Worm (Caenorhabditis elegans): Measurements from ENCODE around the gene gcy-9.

Gene gcy-9

DNA sequence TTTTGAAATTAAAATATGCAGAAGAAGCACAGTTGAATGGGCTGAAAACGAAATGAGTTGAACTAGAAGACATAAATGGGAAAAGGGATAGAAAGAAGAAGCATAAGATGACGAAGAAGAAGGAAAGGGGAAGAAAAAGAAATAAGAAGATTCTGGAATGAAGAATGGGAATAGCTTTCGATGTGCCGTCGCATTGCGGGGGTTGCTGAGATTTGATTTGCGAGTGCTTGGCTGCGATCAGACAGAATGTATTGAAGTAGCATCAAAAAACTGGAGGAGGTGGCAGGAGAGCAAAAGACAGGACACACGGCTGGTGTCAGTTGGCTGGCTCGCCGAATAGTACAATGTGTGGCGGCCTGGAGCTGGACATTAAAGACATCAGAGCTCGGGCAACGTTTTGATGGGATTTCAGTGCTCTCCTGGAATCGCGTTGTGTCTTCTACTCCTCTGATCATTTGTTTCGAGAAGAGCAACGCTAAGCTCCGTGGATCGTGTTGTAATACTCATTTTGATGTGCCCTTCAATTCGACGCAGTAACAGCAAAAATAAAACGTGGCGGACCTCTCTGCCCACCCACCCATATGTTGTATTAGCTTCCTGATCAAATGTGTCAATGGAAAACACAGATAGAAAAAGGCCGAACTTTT, 41.6 kb upstream of the gcy-9 start:
- TF ChIP-seq egl-5 (tag; optimal IDR thresholded peaks at IDR 0.05): peak; percentile 0
- no peak for TF ChIP-seq ceh-9 (tag; optimal IDR thresholded peaks at IDR 0.05)
- TF ChIP-seq fkh-10 (GFP tag; optimal IDR thresholded peaks at IDR 0.05): peak; percentile 20
- TF ChIP-seq nfya-1 (tag; optimal IDR thresholded peaks at IDR 0.05; ENCODE audit: insufficient read depth): peak; percentile 34
- peak; percentile 22 for TF ChIP-seq lin-39 (tag; optimal IDR thresholded peaks at IDR 0.05)
- no peak for TF ChIP-seq daf-12 (tag; optimal IDR thresholded peaks at IDR 0.05)
- TF ChIP-seq R02D3.7 (tag; optimal IDR thresholded peaks at IDR 0.05): no peak

DNA sequence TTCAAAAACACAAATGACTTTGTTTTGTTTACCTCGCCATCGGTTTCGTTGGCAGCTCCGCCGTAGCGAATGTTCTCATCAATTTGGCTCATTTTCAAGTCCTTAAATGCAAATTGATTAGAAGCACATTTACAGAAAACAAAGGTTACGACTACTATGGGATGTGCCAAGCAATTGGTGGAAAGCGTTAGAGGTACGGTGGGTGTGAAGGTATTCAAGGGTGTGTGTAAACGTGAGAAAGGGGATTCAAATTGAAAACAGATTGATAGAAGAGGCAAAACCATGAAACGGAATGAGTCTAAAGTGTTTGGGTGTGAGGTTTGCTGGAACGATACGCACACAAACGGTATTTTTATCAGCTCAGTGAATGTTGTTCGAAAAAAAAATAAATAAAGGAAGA, 39.7 kb upstream of the gcy-9 start, which contains the start of gene tni-1:
Gene tni-1, minus strand, starts transcription at position 101 of the 400 bp plus-strand sequence.
- TF ChIP-seq fkh-10 (GFP tag; optimal IDR thresholded peaks at IDR 0.05) (no peak), nhr-67 (tag; optimal IDR thresholded peaks at IDR 0.05) (no peak)

DNA sequence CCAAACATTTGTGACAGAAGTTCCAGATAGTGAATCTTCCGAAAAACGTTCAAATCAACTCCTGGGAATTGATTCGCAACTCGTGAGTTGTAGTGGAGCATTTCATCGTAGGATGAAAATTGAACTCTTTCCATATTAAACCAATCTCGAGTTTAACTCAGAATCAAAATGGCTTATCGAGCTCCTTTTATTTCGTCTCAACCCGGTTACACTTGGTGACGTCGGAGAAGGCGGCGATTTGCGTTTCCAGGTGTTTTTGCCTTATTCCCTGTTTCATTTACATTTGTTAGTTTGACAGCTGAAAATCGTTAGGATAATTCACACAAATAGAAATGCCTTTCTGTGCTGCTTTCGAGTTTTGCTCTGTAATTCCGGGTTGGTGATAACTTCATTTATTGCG, 37.8 kb upstream of the gcy-9 start, which contains the start of gene F42E11.3:
Gene F42E11.3, minus strand, starts transcription at position 101 of the 400 bp plus-strand sequence.
- TF ChIP-seq pqm-1 (tag; optimal IDR thresholded peaks at IDR 0.05) (no peak), ceh-82 (tag; optimal IDR thresholded peaks at IDR 0.05) (no peak), fkh-2 (tag; optimal IDR thresholded peaks at IDR 0.05) (no peak), nhr-12 (tag; optimal IDR thresholded peaks at IDR 0.05) (no peak), fkh-10 (GFP tag; optimal IDR thresholded peaks at IDR 0.05) (no peak), ama-1 (optimal IDR thresholded peaks at IDR 0.05) (no peak), eor-1 (tag; optimal IDR thresholded peaks at IDR 0.05) (no peak), nhr-77 (tag; optimal IDR thresholded peaks at IDR 0.05) (no peak), ceh-9 (tag; optimal IDR thresholded peaks at IDR 0.05) (no peak), aly-2 (tag; optimal IDR thresholded peaks at IDR 0.05) (no peak), ZK546.5 (tag; optimal IDR thresholded peaks at IDR 0.05) (no peak), ceh-28 (tag; optimal IDR thresholded peaks at IDR 0.05) (no peak), nhr-237 (tag; optimal IDR thresholded peaks at IDR 0.05) (no peak), daf-12 (tag; optimal IDR thresholded peaks at IDR 0.05) (no peak), ztf-11 (tag; optimal IDR thresholded peaks at IDR 0.05) (no peak), lin-15B (tag; optimal IDR thresholded peaks at IDR 0.05) (no peak), unc-62 (GFP tag; optimal IDR thresholded peaks at IDR 0.05) (no peak), snpc-4 (tag; optimal IDR thresholded peaks at IDR 0.05) (no peak)

DNA sequence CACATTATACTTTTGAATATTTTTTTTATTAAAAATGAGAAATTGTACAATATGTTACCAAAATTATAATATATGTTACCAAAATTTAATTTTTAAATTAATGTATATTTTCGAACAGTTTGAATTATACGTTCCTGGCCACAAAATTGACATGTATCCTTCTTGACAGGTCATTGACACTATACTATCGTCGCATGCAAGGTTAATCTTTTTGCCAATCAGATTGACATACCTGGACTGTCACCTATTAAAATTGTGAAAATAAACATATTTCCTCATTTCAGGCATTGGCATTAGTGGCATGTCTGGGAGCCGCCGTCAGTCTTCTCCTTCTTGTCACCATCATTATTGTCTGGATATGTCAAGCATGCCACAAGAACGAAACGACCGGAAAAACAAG, 32.4 kb upstream of the gcy-9 start:
- TF ChIP-seq nhr-76 (tag; optimal IDR thresholded peaks at IDR 0.05): no peak
- TF ChIP-seq elt-2 (tag; optimal IDR thresholded peaks at IDR 0.05): no peak
- TF ChIP-seq unc-62 (GFP tag; optimal IDR thresholded peaks at IDR 0.05): no peak
- TF ChIP-seq ztf-4 (tag; optimal IDR thresholded peaks at IDR 0.05): no peak
- TF ChIP-seq pha-4 (tag; optimal IDR thresholded peaks at IDR 0.05): no peak
- no peak for TF ChIP-seq nfya-1 (tag; optimal IDR thresholded peaks at IDR 0.05; ENCODE audit: insufficient read depth)
- TF ChIP-seq egl-5 (tag; optimal IDR thresholded peaks at IDR 0.05): no peak
- no peak for TF ChIP-seq nhr-237 (tag; optimal IDR thresholded peaks at IDR 0.05)
- no peak for TF ChIP-seq elt-3 (tag; optimal IDR thresholded peaks at IDR 0.05)

DNA sequence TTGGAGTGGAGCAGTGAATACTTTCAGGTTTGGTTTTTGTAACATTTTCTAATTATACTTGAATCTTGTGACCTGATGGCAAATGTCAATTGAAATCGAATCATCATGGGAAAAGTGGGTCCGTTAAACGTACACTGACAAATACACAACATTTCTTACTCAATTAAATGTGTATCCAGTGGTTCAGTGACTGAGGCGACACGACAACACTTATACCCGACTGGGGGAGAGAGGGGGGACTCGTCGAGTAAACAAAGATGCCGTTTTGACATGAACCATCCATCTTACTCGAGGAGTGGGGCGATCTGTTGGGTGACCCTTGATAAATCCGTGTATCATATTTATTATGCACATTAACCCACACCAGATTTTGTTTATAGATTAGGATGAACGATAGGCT, 31.2 kb upstream of the gcy-9 start:
- TF ChIP-seq daf-12 (tag; optimal IDR thresholded peaks at IDR 0.05) (no peak), pqm-1 (tag; optimal IDR thresholded peaks at IDR 0.05) (no peak), aly-2 (tag; optimal IDR thresholded peaks at IDR 0.05) (no peak), eor-1 (tag; optimal IDR thresholded peaks at IDR 0.05) (no peak), elt-3 (tag; optimal IDR thresholded peaks at IDR 0.05) (no peak), jun-1 (tag; optimal IDR thresholded peaks at IDR 0.05) (no peak), nhr-28 (tag; optimal IDR thresholded peaks at IDR 0.05) (no peak), nhr-77 (tag; optimal IDR thresholded peaks at IDR 0.05) (no peak), egl-5 (tag; optimal IDR thresholded peaks at IDR 0.05) (peak; percentile 90), R02D3.7 (tag; optimal IDR thresholded peaks at IDR 0.05) (no peak), snpc-4 (tag; optimal IDR thresholded peaks at IDR 0.05) (no peak), lin-39 (tag; optimal IDR thresholded peaks at IDR 0.05) (peak; percentile 81), unc-62 (GFP tag; optimal IDR thresholded peaks at IDR 0.05) (no peak), nfya-1 (tag; optimal IDR thresholded peaks at IDR 0.05; ENCODE audit: insufficient read depth) (no peak), fkh-2 (tag; optimal IDR thresholded peaks at IDR 0.05) (no peak)

DNA sequence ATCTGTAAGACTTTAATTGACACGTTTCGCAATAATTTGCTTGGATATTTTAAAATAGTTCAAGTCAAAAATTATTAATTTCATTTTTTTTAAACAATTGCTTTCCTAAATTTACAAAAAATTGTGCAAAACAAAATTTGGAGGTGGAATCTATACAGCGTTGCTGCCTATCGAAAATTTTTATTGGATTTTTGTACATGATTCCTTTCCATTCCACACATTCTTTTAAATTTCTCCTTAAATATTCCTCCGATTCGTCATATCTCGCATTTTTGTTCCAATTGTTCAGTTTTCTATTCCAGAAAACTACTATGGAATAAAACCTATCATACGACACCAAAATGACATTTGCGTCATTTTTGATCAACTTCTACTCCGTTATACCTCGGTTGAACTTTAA, 30.7 kb upstream of the gcy-9 start, which contains the start of gene ttyh-1:
Gene ttyh-1, plus strand, starts transcription at position 301 of the 400 bp plus-strand sequence.
- TF ChIP-seq hmg-11 (tag; optimal IDR thresholded peaks at IDR 0.05) (no peak), unc-62 (GFP tag; optimal IDR thresholded peaks at IDR 0.05) (no peak), snpc-4 (tag; optimal IDR thresholded peaks at IDR 0.05) (no peak), jun-1 (tag; optimal IDR thresholded peaks at IDR 0.05) (no peak), ztf-4 (tag; optimal IDR thresholded peaks at IDR 0.05) (no peak)
